Fruit fly (Drosophila melanogaster) whole organism, wandering third instar larva: Measurements from ENCODE around the gene CG13766.

ENCODE experiments used
- Abd-B ChIP-seq: fragments of >200 bp; optimal IDR thresholded peaks from 2 replicates; lab custom pipeline; 2017; ENCODE audit warnings: missing biosample characterization, missing genetic modification characterization
- CG32264 ChIP-seq: fragments of 200-800 bp; sonication (Bioruptor generic); optimal IDR thresholded peaks from 2 replicates; lab custom pipeline; 2016; ENCODE audit warnings: missing biosample characterization, missing genetic modification characterization
- CG9705 ChIP-seq: fragments of 200-800 bp; sonication (Bioruptor generic); optimal IDR thresholded peaks from 2 replicates; lab custom pipeline; 2018; ENCODE audit warnings: missing biosample characterization, mild to moderate bottlenecking, missing genetic modification characterization
- CrebA ChIP-seq: fragments of 200-800 bp; sonication (Bioruptor generic); optimal IDR thresholded peaks from 2 replicates; lab custom pipeline; 2016; ENCODE audit warnings: missing biosample characterization, mild to moderate bottlenecking, missing genetic modification characterization, borderline replicate concordance
- Dif ChIP-seq: fragments of 200-275, 200-300 bp; sonication (Bioruptor generic); optimal IDR thresholded peaks from 2 replicates; lab custom pipeline; 2018; ENCODE audit warnings: missing biosample characterization, missing genetic modification characterization; ENCODE audit not compliant: partially characterized antibody
- GATAd ChIP-seq: sonication (Bioruptor generic); optimal IDR thresholded peaks from 2 replicates; lab custom pipeline; 2016; ENCODE audit warnings: missing biosample characterization, missing genetic modification characterization
- HLH106 ChIP-seq: fragments of 200-800 bp; optimal IDR thresholded peaks from 3 replicates; lab custom pipeline; 2019; ENCODE audit warnings: missing biosample characterization, mild to moderate bottlenecking, missing genetic modification characterization, moderate library complexity
- Hnf4 ChIP-seq: fragments of 200-800 bp; sonication (Bioruptor generic); optimal IDR thresholded peaks from 2 replicates; lab custom pipeline; 2016; ENCODE audit warnings: missing biosample characterization, mild to moderate bottlenecking, missing genetic modification characterization
- Hr78 ChIP-seq: fragments of >200 bp; optimal IDR thresholded peaks from 2 replicates; lab custom pipeline; 2017; ENCODE audit warnings: missing biosample characterization, missing genetic modification characterization
- Hr83 ChIP-seq: fragments of 200-300 bp; sonication (Bioruptor generic); optimal IDR thresholded peaks from 2 replicates; lab custom pipeline; 2016; ENCODE audit warnings: missing biosample characterization, mild to moderate bottlenecking, missing genetic modification characterization, moderate library complexity; ENCODE audit not compliant: poor library complexity, severe bottlenecking
- Jra ChIP-seq: sonication (Bioruptor generic); optimal IDR thresholded peaks from 2 replicates; lab custom pipeline; 2016; ENCODE audit warnings: missing biosample characterization, missing genetic modification characterization
- OdsH ChIP-seq: fragments of 200-800 bp; sonication (Bioruptor generic); optimal IDR thresholded peaks from 2 replicates; lab custom pipeline; 2016; ENCODE audit warnings: missing biosample characterization, mild to moderate bottlenecking, missing genetic modification characterization
- Rel ChIP-seq, 2 experiments: fragments of 200-800 bp; sonication (Bioruptor generic) in 1 of 2; optimal IDR thresholded peaks; 2 replicates in 1 of 2; 3 replicates in 1 of 2; lab custom pipeline; 2016 to 2019; ENCODE audit warnings: mild to moderate bottlenecking in 2 of 2, missing biosample characterization in 2 of 2, missing genetic modification characterization in 2 of 2, moderate library complexity in 1 of 2
- Sp1 ChIP-seq: fragments of 200-800 bp; sonication (Bioruptor generic); optimal IDR thresholded peaks from 3 replicates; lab custom pipeline; 2019; ENCODE audit warnings: missing biosample characterization, mild to moderate bottlenecking, missing genetic modification characterization, moderate library complexity
- Vsx2 ChIP-seq: fragments of 200-300, 225-300 bp; sonication (Bioruptor generic); optimal IDR thresholded peaks from 2 replicates; lab custom pipeline; 2018; ENCODE audit warnings: missing biosample characterization, missing genetic modification characterization; ENCODE audit not compliant: partially characterized antibody
- br ChIP-seq: fragments of 200-800 bp; sonication (Bioruptor generic); optimal IDR thresholded peaks from 2 replicates; lab custom pipeline; 2016; ENCODE audit warnings: missing biosample characterization, missing genetic modification characterization
- brk ChIP-seq: fragments of 200-800 bp; sonication (Bioruptor generic); optimal IDR thresholded peaks from 2 replicates; lab custom pipeline; 2016; ENCODE audit warnings: missing biosample characterization, mild to moderate bottlenecking, missing genetic modification characterization
- dl ChIP-seq, 2 experiments: fragments of 175-275, 200-275 bp in 1 of 2; fragments of 200-275 bp in 1 of 2; sonication (Bioruptor generic); optimal IDR thresholded peaks; lab custom pipeline; 2018; ENCODE audit warnings: mild to moderate bottlenecking in 2 of 2, missing biosample characterization in 2 of 2, missing genetic modification characterization in 2 of 2, moderate library complexity in 2 of 2; ENCODE audit not compliant: partially characterized antibody in 2 of 2, insufficient read depth in 1 of 2
- dmrt93B ChIP-seq: fragments of 200-800 bp; sonication (Bioruptor generic); optimal IDR thresholded peaks from 2 replicates; lab custom pipeline; 2018; ENCODE audit warnings: missing biosample characterization, mild to moderate bottlenecking, missing genetic modification characterization
- dsf ChIP-seq: sonication (Bioruptor generic); optimal IDR thresholded peaks from 2 replicates; lab custom pipeline; 2016; ENCODE audit warnings: missing biosample characterization, missing genetic modification characterization, borderline replicate concordance
- ey ChIP-seq: fragments of 200-800 bp; sonication (Bioruptor generic); optimal IDR thresholded peaks from 2 replicates; lab custom pipeline; 2016; ENCODE audit warnings: missing biosample characterization, missing genetic modification characterization
- foxo ChIP-seq, 2 experiments: fragments of 200-800 bp; sonication (Bioruptor generic); optimal IDR thresholded peaks; 2 replicates in 1 of 2; 3 replicates in 1 of 2; lab custom pipeline; 2016 to 2017; ENCODE audit warnings: missing biosample characterization in 2 of 2, missing genetic modification characterization in 2 of 2
- fru ChIP-seq: fragments of 200-800 bp; sonication (Bioruptor generic); optimal IDR thresholded peaks from 3 replicates; lab custom pipeline; 2016; ENCODE audit warnings: missing biosample characterization, mild to moderate bottlenecking, missing genetic modification characterization
- h ChIP-seq: fragments of 200-800 bp; sonication (Bioruptor generic); optimal IDR thresholded peaks from 3 replicates; lab custom pipeline; 2016; ENCODE audit warnings: missing biosample characterization, mild to moderate bottlenecking, missing genetic modification characterization
- jim ChIP-seq: fragments of 175-275, 200-325 bp; sonication (Bioruptor generic); optimal IDR thresholded peaks from 2 replicates; lab custom pipeline; 2016; ENCODE audit warnings: missing biosample characterization, mild to moderate bottlenecking, missing genetic modification characterization
- lola ChIP-seq: fragments of >200 bp; optimal IDR thresholded peaks from 2 replicates; lab custom pipeline; 2017; ENCODE audit warnings: missing biosample characterization, missing genetic modification characterization
- pan ChIP-seq: fragments of >200 bp; optimal IDR thresholded peaks from 2 replicates; lab custom pipeline; 2017
- psq ChIP-seq: fragments of 200-800 bp; sonication (Bioruptor generic); optimal IDR thresholded peaks from 3 replicates; lab custom pipeline; 2017; ENCODE audit warnings: missing biosample characterization, mild to moderate bottlenecking, missing genetic modification characterization, moderate library complexity
- rgr ChIP-seq: fragments of 200-800 bp; sonication (Bioruptor generic); optimal IDR thresholded peaks from 3 replicates; lab custom pipeline; 2016; ENCODE audit warnings: missing biosample characterization, mild to moderate bottlenecking, missing genetic modification characterization
- sage ChIP-seq: fragments of 200-800 bp; sonication (Bioruptor generic); optimal IDR thresholded peaks from 2 replicates; lab custom pipeline; 2016; ENCODE audit warnings: missing biosample characterization, mild to moderate bottlenecking, missing genetic modification characterization
- sv ChIP-seq: fragments of 200-800 bp; sonication (Bioruptor generic); optimal IDR thresholded peaks from 3 replicates; lab custom pipeline; 2016; ENCODE audit warnings: missing biosample characterization, missing genetic modification characterization
- tai ChIP-seq: sonication (Bioruptor generic); optimal IDR thresholded peaks from 2 replicates; lab custom pipeline; 2016; ENCODE audit warnings: missing biosample characterization, missing genetic modification characterization
- usp ChIP-seq: fragments of >200 bp; optimal IDR thresholded peaks from 2 replicates; lab custom pipeline; 2017; ENCODE audit warnings: missing biosample characterization, missing genetic modification characterization
- woc ChIP-seq: sonication (Bioruptor generic); optimal IDR thresholded peaks from 2 replicates; lab custom pipeline; 2016; ENCODE audit warnings: missing biosample characterization, mild to moderate bottlenecking, missing genetic modification characterization

Gene CG13766

dm6 chr2L:6601018-6601505 lies 35.1 kb upstream of the CG13766 start, which contains the start of gene Dpp10:
Gene Dpp10, minus strand, starts transcription at chr2L:6601068.
- TF ChIP-seq sage (no peak), h (GFP tag; lab: Kevin White, UChicago) (peak; percentile 63), dmrt93B (GFP tag; lab: Kevin White, UChicago) (peak; percentile 37), Sp1 (peak; percentile 62), tai (peak; percentile 61), dl (GFP tag; optimal IDR thresholded peaks at IDR 0.05; lab: Kevin White, UChicago; ENCODE audit: insufficient read depth in 1 of 2, partially characterized antibody in 2 of 2) (peak in 1 of 2 experiments; percentile 9), pan (lab: Kevin White, UChicago) (no peak), HLH106 (tag; lab: Kevin White, UChicago) (peak; percentile 73), sv (GFP tag; lab: Kevin White, UChicago) (peak; percentile 91), Dif (peak; percentile 56), ey (GFP tag; lab: Kevin White, UChicago) (peak; percentile 64), psq (GFP tag; lab: Kevin White, UChicago) (peak; percentile 48), woc (GFP tag; lab: Kevin White, UChicago) (no peak), Vsx2 (GFP tag; lab: Kevin White, UChicago) (peak; percentile 5), usp (GFP tag; lab: Kevin White, UChicago) (no peak), Hnf4 (GFP tag; lab: Kevin White, UChicago) (peak; percentile 39), Jra (no peak), rgr (GFP tag; lab: Kevin White, UChicago) (peak; percentile 61), Hr83 (no peak), brk (GFP tag; lab: Kevin White, UChicago) (no peak), OdsH (GFP tag; lab: Kevin White, UChicago) (peak; percentile 48), foxo (GFP tag; optimal IDR thresholded peaks at IDR 0.05; lab: Kevin White, UChicago) (peak in 1 of 2 experiments; percentile 70), fru (GFP tag; lab: Kevin White, UChicago) (peak; percentile 77), br (GFP tag; lab: Kevin White, UChicago) (peak; percentile 70)

dm6 chr2L:6595027-6595426 lies 29.0 kb upstream of the CG13766 start:
- TF ChIP-seq Rel (GFP tag; optimal IDR thresholded peaks at IDR 0.05; lab: Kevin White, UChicago) (no peak), Rel (tag; optimal IDR thresholded peaks at IDR 0.05; lab: Kevin White, UChicago) (no peak), Hnf4 (GFP tag; lab: Kevin White, UChicago) (no peak), pan (lab: Kevin White, UChicago) (no peak), CG9705 (GFP tag; lab: Kevin White, UChicago) (no peak), lola (no peak), CG32264 (no peak), Abd-B (no peak), Dif (no peak), HLH106 (tag; lab: Kevin White, UChicago) (no peak), h (GFP tag; lab: Kevin White, UChicago) (no peak), fru (GFP tag; lab: Kevin White, UChicago) (no peak), jim (no peak), GATAd (GFP tag; lab: Kevin White, UChicago) (no peak)

dm6 chr2L:6584346-6584745 lies 18.4 kb upstream of the CG13766 start:
- TF ChIP-seq CrebA (GFP tag; lab: Kevin White, UChicago) (no peak), Rel (GFP tag; optimal IDR thresholded peaks at IDR 0.05; lab: Kevin White, UChicago) (no peak), Rel (tag; optimal IDR thresholded peaks at IDR 0.05; lab: Kevin White, UChicago) (no peak), GATAd (GFP tag; lab: Kevin White, UChicago) (no peak), psq (GFP tag; lab: Kevin White, UChicago) (no peak), woc (GFP tag; lab: Kevin White, UChicago) (no peak), lola (no peak), brk (GFP tag; lab: Kevin White, UChicago) (no peak), Dif (no peak), Hr78 (GFP tag; lab: Kevin White, UChicago) (no peak), dsf (GFP tag; lab: Kevin White, UChicago) (no peak), CG32264 (no peak), dl (GFP tag; optimal IDR thresholded peaks at IDR 0.05; lab: Kevin White, UChicago; ENCODE audit: insufficient read depth in 1 of 2, partially characterized antibody in 2 of 2) (no peak), rgr (GFP tag; lab: Kevin White, UChicago) (no peak), pan (lab: Kevin White, UChicago) (no peak), h (GFP tag; lab: Kevin White, UChicago) (no peak), Hr83 (no peak), Vsx2 (GFP tag; lab: Kevin White, UChicago) (no peak), Jra (no peak), CG9705 (GFP tag; lab: Kevin White, UChicago) (no peak)
- TF ChIP-seq, all 38 proteins: peak for 0
